Fruit fly (Drosophila melanogaster) whole organism: ENCODE results near the gene MetRS-m.
A peak's percentile ranks its signal among the peaks of the same experiment; 100 is the strongest.

Experiments used
- CG8478 ChIP-seq: fragments of >200 bp; optimal IDR thresholded peaks from 2 replicates; lab custom pipeline; 2018; ENCODE audit warnings: inconsistent platforms
- Dll ChIP-seq: fragments of >200 bp; optimal IDR thresholded peaks from 2 replicates; lab custom pipeline; 2017
- EcR ChIP-seq, 2 experiments: fragments of >200 bp; optimal IDR thresholded peaks; 2 replicates each; lab custom pipeline; 2017; ENCODE audit warnings: missing biosample characterization in 2 of 2, missing genetic modification characterization in 2 of 2, missing genetic modification reagents in 2 of 2
- pan ChIP-seq: fragments of >200 bp; optimal IDR thresholded peaks from 2 replicates; lab custom pipeline; 2017
- psq ChIP-seq: fragments of >200 bp; optimal IDR thresholded peaks from 2 replicates; lab custom pipeline; 2017
- usp ChIP-seq: fragments of >200 bp; optimal IDR thresholded peaks from 2 replicates; lab custom pipeline; 2017; ENCODE audit warnings: missing biosample characterization, missing genetic modification characterization, mixed read lengths

Gene MetRS-m

dm6 chr3R:14280324-14280723, 20.5 kb upstream of the MetRS-m start:
- TF ChIP-seq EcR (GFP tag; optimal IDR thresholded peaks at IDR 0.05; lab: Kevin White, UChicago) (no peak), Dll (no peak), CG8478 (lab: Kevin White, UChicago) (no peak), usp (GFP tag; lab: Kevin White, UChicago) (no peak), psq (lab: Kevin White, UChicago) (no peak), pan (lab: Kevin White, UChicago) (no peak)

dm6 chr3R:14279311-14279998, 19.7 kb upstream of the MetRS-m start:
- TF ChIP-seq psq (lab: Kevin White, UChicago), result no peak
- no peak for TF ChIP-seq CG8478 (lab: Kevin White, UChicago)
- no peak for TF ChIP-seq Dll
- TF ChIP-seq EcR (GFP tag; optimal IDR thresholded peaks at IDR 0.05; lab: Kevin White, UChicago), result no peak
- no peak for TF ChIP-seq pan (lab: Kevin White, UChicago)
- TF ChIP-seq usp (GFP tag; lab: Kevin White, UChicago), result no peak

dm6 chr3R:14278523-14279303, 18.9 kb upstream of the MetRS-m start:
- no peak for TF ChIP-seq pan (lab: Kevin White, UChicago)
- TF ChIP-seq EcR (GFP tag; optimal IDR thresholded peaks at IDR 0.05; lab: Kevin White, UChicago), result no peak
- TF ChIP-seq usp (GFP tag; lab: Kevin White, UChicago), result no peak
- TF ChIP-seq psq (lab: Kevin White, UChicago), result no peak
- peak; percentile 67 for TF ChIP-seq Dll
- TF ChIP-seq CG8478 (lab: Kevin White, UChicago), result no peak

dm6 chr3R:14277894-14278522, 18.2 kb upstream of the MetRS-m start:
- TF ChIP-seq Dll, result no peak
- no peak for TF ChIP-seq CG8478 (lab: Kevin White, UChicago)
- no peak for TF ChIP-seq EcR (GFP tag; optimal IDR thresholded peaks at IDR 0.05; lab: Kevin White, UChicago)
- TF ChIP-seq usp (GFP tag; lab: Kevin White, UChicago), result no peak
- no peak for TF ChIP-seq psq (lab: Kevin White, UChicago)
- no peak for TF ChIP-seq pan (lab: Kevin White, UChicago)

DNA sequence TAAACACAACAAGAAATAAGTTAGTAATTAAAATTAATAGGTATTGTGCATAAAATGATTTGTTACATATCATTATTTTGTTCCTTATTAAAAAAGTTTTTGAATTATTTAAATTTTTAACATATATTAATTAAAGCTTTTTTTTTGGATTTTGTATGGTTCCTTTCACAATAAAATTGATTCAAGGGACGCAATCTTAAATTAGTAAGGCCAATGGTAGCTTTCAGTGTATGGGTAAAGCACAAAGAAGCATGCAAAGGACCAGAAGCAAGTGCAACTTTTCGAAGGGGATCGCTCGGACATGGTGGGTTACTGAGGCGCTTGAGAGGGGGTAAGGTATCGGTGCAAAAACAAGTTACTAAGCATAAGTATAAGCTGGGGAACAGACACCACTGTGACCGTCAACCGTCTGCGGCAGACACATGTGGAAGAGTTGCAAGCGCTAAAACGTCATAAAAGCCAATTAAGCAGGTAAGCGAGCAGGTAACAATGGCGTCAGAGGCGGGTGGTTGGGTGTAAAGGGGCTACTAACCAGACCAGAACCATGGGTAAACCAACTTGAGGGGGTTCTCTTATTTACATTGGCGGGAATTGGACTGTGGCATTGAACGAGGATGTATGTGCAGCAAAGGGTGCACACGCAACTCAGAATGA, 15.9 kb upstream of the MetRS-m start:
- TF ChIP-seq psq (lab: Kevin White, UChicago), result no peak
- TF ChIP-seq usp (GFP tag; lab: Kevin White, UChicago), result no peak
- TF ChIP-seq CG8478 (lab: Kevin White, UChicago), result no peak
- TF ChIP-seq EcR (GFP tag; optimal IDR thresholded peaks at IDR 0.05; lab: Kevin White, UChicago), result no peak
- TF ChIP-seq pan (lab: Kevin White, UChicago), result no peak
- TF ChIP-seq Dll, result peak; percentile 56

DNA sequence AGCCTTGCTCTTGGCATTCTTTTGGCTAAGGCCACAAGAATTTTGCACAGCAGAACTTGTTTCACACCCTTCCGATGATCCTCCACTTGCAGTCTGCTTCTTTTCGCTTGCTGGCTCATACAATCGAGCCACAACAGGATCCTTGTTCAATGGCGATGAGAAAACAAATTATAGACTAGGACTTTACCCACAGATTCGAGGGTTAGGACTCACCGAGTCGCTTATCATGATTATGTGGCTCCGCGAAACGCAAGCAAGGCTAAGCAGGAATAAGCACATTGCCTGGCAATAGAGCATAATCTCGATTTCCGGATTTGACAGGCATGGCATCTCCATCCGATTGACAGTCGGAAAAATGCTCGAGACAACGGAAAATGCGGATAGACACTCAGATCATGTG, 2.3 kb upstream of the MetRS-m start, which contains the start of the genes CG14839 and CG14841:
Gene CG14839, plus strand, starts transcription at position 301 of the 400 bp plus-strand sequence.
Gene CG14841, minus strand, starts transcription at position 332 of the 400 bp plus-strand sequence.
- TF ChIP-seq CG8478 (lab: Kevin White, UChicago) (no peak), usp (GFP tag; lab: Kevin White, UChicago) (no peak)

DNA sequence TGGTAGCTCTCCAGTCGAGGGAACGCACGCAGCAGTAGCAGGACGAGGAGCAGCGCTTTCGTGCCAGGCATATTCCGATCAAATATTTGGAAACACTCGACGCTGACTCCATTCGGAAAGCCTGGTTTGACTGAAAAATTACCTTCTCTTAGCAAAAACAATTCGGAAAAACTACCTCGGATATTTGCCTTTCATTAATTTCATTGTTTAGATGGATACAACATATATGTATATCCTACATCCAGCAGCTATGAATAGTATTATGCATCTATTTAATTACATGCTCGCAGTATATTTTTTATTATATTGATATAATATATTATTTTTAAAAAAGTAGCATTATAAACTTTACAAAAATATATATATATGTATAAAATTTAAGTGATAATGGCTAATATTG, 1.3 kb upstream of the MetRS-m start, which contains the start of gene CG14840:
Gene CG14840, minus strand, starts transcription at position 101 of the 400 bp plus-strand sequence.
- TF ChIP-seq pan (lab: Kevin White, UChicago), result no peak
- TF ChIP-seq EcR (GFP tag; optimal IDR thresholded peaks at IDR 0.05; lab: Kevin White, UChicago), result no peak

DNA sequence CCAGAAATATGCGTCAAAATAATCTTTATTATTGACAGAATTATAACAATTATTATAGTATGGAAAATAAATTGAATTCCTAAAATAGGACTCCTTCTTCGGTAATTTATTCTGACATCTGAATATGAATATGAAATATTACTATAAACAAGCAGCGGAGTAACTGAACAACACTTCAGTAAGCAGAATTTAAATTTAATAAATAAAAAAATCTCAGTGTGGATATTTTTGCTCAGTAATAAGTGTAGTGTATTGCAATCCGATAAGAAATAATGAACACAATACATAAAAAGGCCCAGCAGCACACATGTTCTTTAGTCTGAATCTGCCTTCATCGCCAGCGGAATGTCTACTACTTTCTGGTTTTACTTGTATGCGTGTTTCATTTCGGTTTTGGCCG, 4.0 kb downstream of the MetRS-m start, which contains the start of gene CG43179:
Gene CG43179, plus strand, starts transcription at position 301 of the 400 bp plus-strand sequence.
- TF ChIP-seq usp (GFP tag; lab: Kevin White, UChicago) (no peak), EcR (GFP tag; optimal IDR thresholded peaks at IDR 0.05; lab: Kevin White, UChicago) (no peak), CG8478 (lab: Kevin White, UChicago) (no peak), Dll (no peak), pan (lab: Kevin White, UChicago) (no peak), psq (lab: Kevin White, UChicago) (no peak)

dm6 chr3R:14245371-14245770, 14.4 kb downstream of the MetRS-m start, which contains the start of gene CG9616:
CG9616 (minus strand) TSS chr3R:14245471.
- no peak for TF ChIP-seq EcR (GFP tag; optimal IDR thresholded peaks at IDR 0.05; lab: Kevin White, UChicago)
- TF ChIP-seq Dll, result no peak
- TF ChIP-seq usp (GFP tag; lab: Kevin White, UChicago), result no peak
- no peak for TF ChIP-seq psq (lab: Kevin White, UChicago)
- no peak for TF ChIP-seq pan (lab: Kevin White, UChicago)
- TF ChIP-seq CG8478 (lab: Kevin White, UChicago), result no peak

DNA sequence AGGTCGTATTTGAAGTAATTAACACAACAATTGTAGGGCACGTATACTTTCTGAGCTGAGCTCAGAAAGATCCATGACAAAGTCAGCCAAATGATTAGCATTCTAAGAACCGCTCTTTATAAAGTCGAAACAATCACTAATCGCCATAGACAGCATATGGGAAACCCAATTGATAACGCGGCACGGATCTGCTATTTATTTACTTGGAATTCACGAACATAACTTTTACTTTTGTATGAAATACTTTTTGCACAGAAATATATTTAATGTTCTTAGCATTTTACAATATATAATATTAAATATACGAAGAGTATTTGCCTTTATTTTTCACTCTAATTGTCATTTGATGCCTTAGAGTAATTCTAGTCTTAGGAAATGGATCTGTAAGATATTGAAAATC, 15.2 kb downstream of the MetRS-m start, which contains the start of gene CG43291:
Gene CG43291, minus strand, starts transcription at position 101 of the 400 bp plus-strand sequence.
- TF ChIP-seq EcR (GFP tag; optimal IDR thresholded peaks at IDR 0.05; lab: Kevin White, UChicago), result no peak
- no peak for TF ChIP-seq Dll
- TF ChIP-seq usp (GFP tag; lab: Kevin White, UChicago), result no peak
- no peak for TF ChIP-seq CG8478 (lab: Kevin White, UChicago)
- TF ChIP-seq pan (lab: Kevin White, UChicago), result no peak
- no peak for TF ChIP-seq psq (lab: Kevin White, UChicago)
